Fruit fly (Drosophila melanogaster) whole organism, adult: ENCODE measurements around the gene Pep.

Experiments used
- CG1620 ChIP-seq: fragments of 200-800 bp; sonication (Bioruptor generic); optimal IDR thresholded peaks from 2 replicates; lab custom pipeline; 2016; ENCODE audit warnings: missing biosample characterization, missing genetic modification characterization
- Hr96 ChIP-seq: fragments of 200-800 bp; sonication (Bioruptor generic); optimal IDR thresholded peaks from 2 replicates; lab custom pipeline; 2016; ENCODE audit warnings: missing biosample characterization, missing genetic modification characterization
- Mnt ChIP-seq: fragments of 200-800 bp; sonication (Bioruptor generic); optimal IDR thresholded peaks from 2 replicates; lab custom pipeline; 2016; ENCODE audit warnings: missing biosample characterization, mild to moderate bottlenecking, missing genetic modification characterization
- cic ChIP-seq: fragments of 200-800 bp; sonication (Bioruptor generic); optimal IDR thresholded peaks from 2 replicates; lab custom pipeline; 2017; ENCODE audit warnings: missing biosample characterization, mild to moderate bottlenecking, missing genetic modification characterization, moderate library complexity
- kay ChIP-seq: fragments of 200-800 bp; sonication (Bioruptor generic); peaks from one replicate; lab custom pipeline; 2016; ENCODE audit warnings: missing biosample characterization, missing genetic modification characterization, borderline replicate concordance
- ovo ChIP-seq: fragments of 200-800 bp; sonication (Bioruptor generic); optimal IDR thresholded peaks from 2 replicates; lab custom pipeline; 2016; ENCODE audit warnings: missing biosample characterization, missing genetic modification characterization
- pad ChIP-seq: fragments of 200-800 bp; sonication (Bioruptor generic); optimal IDR thresholded peaks from 3 replicates; lab custom pipeline; 2017; ENCODE audit warnings: missing biosample characterization, missing genetic modification characterization, mild to moderate bottlenecking, moderate library complexity, missing genetic modification reagents

DNA sequence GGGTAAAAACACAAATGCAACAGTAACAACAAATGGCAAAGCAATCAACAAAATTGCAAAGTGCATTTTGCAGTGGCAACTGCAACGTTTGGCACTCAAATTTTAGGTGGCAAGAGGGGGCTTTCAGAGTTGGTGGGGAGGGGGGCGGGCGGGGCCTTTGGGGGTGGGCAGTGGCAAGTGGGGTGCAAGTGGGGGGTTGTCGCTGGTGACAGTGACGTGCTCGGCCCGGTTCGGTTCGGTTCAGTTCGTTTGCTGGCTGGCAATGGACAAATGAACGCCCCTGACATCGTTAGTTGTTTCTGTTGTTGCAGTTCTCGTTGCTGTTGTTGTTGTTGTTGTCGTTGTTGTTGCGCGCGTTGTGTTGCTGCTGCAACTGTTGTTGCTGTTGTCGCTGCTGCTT lies 51.7 kb downstream of the Pep start:
- TF ChIP-seq pad (GFP tag; lab: Kevin White, UChicago) (no peak), Mnt (GFP tag; lab: Kevin White, UChicago) (no peak), Hr96 (GFP tag; lab: Kevin White, UChicago) (no peak), CG1620 (GFP tag; lab: Kevin White, UChicago) (no peak), ovo (GFP tag; lab: Kevin White, UChicago) (no peak), cic (GFP tag; lab: Kevin White, UChicago) (no peak), kay (GFP tag; lab: Kevin White, UChicago) (no peak)
